Fruit fly (Drosophila melanogaster): ENCODE results near the gene CG12990.

DNA sequence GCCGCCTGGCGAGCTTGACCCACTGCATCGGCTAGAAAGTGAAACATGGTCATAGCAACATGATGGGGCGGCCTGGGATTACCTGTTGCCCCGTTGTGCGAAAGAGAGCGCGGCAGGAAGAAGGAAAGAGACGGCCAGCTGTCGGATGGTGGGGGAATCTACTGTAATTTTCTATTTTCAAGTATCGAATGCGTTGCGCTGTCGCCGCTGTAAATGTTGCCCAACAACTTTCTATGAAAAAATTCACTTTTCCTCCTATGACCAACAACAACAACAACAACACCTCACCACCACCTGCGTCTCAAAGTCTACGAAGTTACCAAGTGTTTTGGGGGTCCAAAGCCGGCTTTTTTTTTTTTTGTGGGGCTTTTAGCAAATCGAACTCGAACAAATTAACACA is 43.3 kb upstream of the CG12990 start:
- TF ChIP-seq pan (optimal IDR thresholded peaks at IDR 0.05) (no peak), Dif (GFP tag; optimal IDR thresholded peaks at IDR 0.05; ENCODE audit: partially characterized antibody) (no peak), tai (GFP tag; optimal IDR thresholded peaks at IDR 0.05) (no peak), Dfd (GFP tag; optimal IDR thresholded peaks at IDR 0.05) (no peak), h (GFP tag; optimal IDR thresholded peaks at IDR 0.05) (no peak), psq (GFP tag; optimal IDR thresholded peaks at IDR 0.05) (no peak), Sp1 (GFP tag; optimal IDR thresholded peaks at IDR 0.05) (no peak), OdsH (GFP tag; optimal IDR thresholded peaks at IDR 0.05) (no peak), lola (GFP tag; optimal IDR thresholded peaks at IDR 0.05) (no peak), HLH106 (tag; optimal IDR thresholded peaks at IDR 0.05) (no peak), fru (GFP tag; optimal IDR thresholded peaks at IDR 0.05) (no peak)
